Fruit fly (Drosophila melanogaster) whole organism, embryonic: Measurements from ENCODE around the gene lectin-37Da.

Experiments used
- BtbVII ChIP-seq: fragments of 200-800 bp; sonication (Bioruptor generic); optimal IDR thresholded peaks from 3 replicates; lab custom pipeline; 2017; ENCODE audit warnings: missing biosample characterization, mild to moderate bottlenecking, missing genetic modification characterization
- C15 ChIP-seq: fragments of 200-800 bp; sonication (Bioruptor generic); IDR thresholded peaks from 3 replicates; pipeline ENCODE4 v1.3.6; 2022; ENCODE audit warnings: missing biosample characterization, missing genetic modification characterization
- CG12299 ChIP-seq: fragments of 200-800 bp; sonication (Bioruptor generic); optimal IDR thresholded peaks from 2 replicates; lab custom pipeline; 2018; ENCODE audit warnings: missing biosample characterization, mild to moderate bottlenecking, missing genetic modification characterization
- CG17186 ChIP-seq: fragments of 200-800 bp; sonication (Bioruptor generic); optimal IDR thresholded peaks from 3 replicates; lab custom pipeline; 2017; ENCODE audit warnings: missing biosample characterization, missing genetic modification reagents, missing genetic modification characterization
- CG17385 ChIP-seq: fragments of 200-800 bp; sonication (Bioruptor generic); optimal IDR thresholded peaks from 3 replicates; lab custom pipeline; 2018; ENCODE audit warnings: missing biosample characterization, mild to moderate bottlenecking, missing genetic modification characterization
- CG1832 ChIP-seq: fragments of 200-800 bp; sonication (Bioruptor generic); optimal IDR thresholded peaks from 2 replicates; lab custom pipeline; 2017; ENCODE audit warnings: missing biosample characterization, mild to moderate bottlenecking, missing genetic modification characterization, inconsistent platforms
- CG32767 ChIP-seq: fragments of 200-800 bp; sonication (Bioruptor generic); IDR thresholded peaks from 2 replicates; pipeline ENCODE4 v1.3.6; 2022; ENCODE audit warnings: missing biosample characterization, missing genetic modification characterization
- CG33557 ChIP-seq: fragments of 200-800 bp; sonication (Bioruptor generic); optimal IDR thresholded peaks from 2 replicates; lab custom pipeline; 2019; ENCODE audit warnings: missing biosample characterization, mild to moderate bottlenecking, missing genetic modification characterization, moderate library complexity
- CG8089 ChIP-seq: fragments of 200-800 bp; sonication (Bioruptor generic); optimal IDR thresholded peaks from 3 replicates; lab custom pipeline; 2016; ENCODE audit warnings: missing biosample characterization, missing genetic modification characterization
- CG8765 ChIP-seq: fragments of 200-800 bp; sonication (Bioruptor generic); IDR thresholded peaks from 2 replicates; pipeline ENCODE4 v1.3.6; 2022; ENCODE audit warnings: missing biosample characterization, missing genetic modification characterization
- CG8924 ChIP-seq: fragments of 200-800 bp; optimal IDR thresholded peaks from 3 replicates; lab custom pipeline; 2019; ENCODE audit warnings: missing biosample characterization, mild to moderate bottlenecking, missing genetic modification characterization, moderate library complexity
- CG9817 ChIP-seq: fragments of 200-800 bp; sonication (Bioruptor generic); optimal IDR thresholded peaks from 2 replicates; lab custom pipeline; 2018; ENCODE audit warnings: missing biosample characterization, mild to moderate bottlenecking, missing genetic modification characterization, moderate library complexity
- CG9876 ChIP-seq: fragments of 200-800 bp; sonication (Bioruptor generic); optimal IDR thresholded peaks from 2 replicates; lab custom pipeline; 2016; ENCODE audit warnings: missing biosample characterization, missing genetic modification characterization
- Dip3 ChIP-seq: fragments of 200-800 bp; sonication (Bioruptor generic); optimal IDR thresholded peaks from 3 replicates; lab custom pipeline; 2016; ENCODE audit warnings: missing biosample characterization, missing genetic modification characterization
- H2.0 ChIP-seq: fragments of 200-800 bp; sonication (Bioruptor generic); IDR thresholded peaks from 2 replicates; pipeline ENCODE4 v1.3.6; 2022; ENCODE audit warnings: missing biosample characterization, missing genetic modification characterization
- Mad ChIP-seq: fragments of 200-800 bp; sonication (Bioruptor generic); optimal IDR thresholded peaks from 2 replicates; lab custom pipeline; 2016; ENCODE audit warnings: missing biosample characterization, missing genetic modification characterization
- Med ChIP-seq: fragments of 200-800 bp; sonication (Bioruptor generic); peaks from one replicate; lab custom pipeline; 2016; ENCODE audit warnings: missing biosample characterization, missing genetic modification characterization, mild to moderate bottlenecking, inconsistent platforms, moderate library complexity
- Nf-YB ChIP-seq: fragments of 200-800 bp; sonication (Bioruptor generic); optimal IDR thresholded peaks from 3 replicates; lab custom pipeline; 2019; ENCODE audit warnings: missing biosample characterization, mild to moderate bottlenecking, missing genetic modification characterization, moderate library complexity
- Spps ChIP-seq: fragments of 200-800 bp; sonication (Bioruptor generic); optimal IDR thresholded peaks from 2 replicates; lab custom pipeline; 2018; ENCODE audit warnings: missing biosample characterization, mild to moderate bottlenecking, missing genetic modification characterization
- Vsx1 ChIP-seq: fragments of 200-800 bp; sonication (Bioruptor generic); optimal IDR thresholded peaks from 2 replicates; lab custom pipeline; 2017; ENCODE audit warnings: missing biosample characterization, mild to moderate bottlenecking, missing genetic modification characterization, missing genetic modification reagents
- cg ChIP-seq: fragments of 200-800 bp; sonication (Bioruptor generic); optimal IDR thresholded peaks from 3 replicates; lab custom pipeline; 2019; ENCODE audit warnings: missing biosample characterization, mild to moderate bottlenecking, missing genetic modification characterization, moderate library complexity
- chif ChIP-seq, 2 experiments: fragments of 200-800 bp; sonication (Bioruptor generic); optimal IDR thresholded peaks; 3 replicates each; lab custom pipeline; 2016; ENCODE audit warnings: missing biosample characterization in 2 of 2, missing genetic modification characterization in 2 of 2
- chinmo ChIP-seq: fragments of 200-800 bp; sonication (Bioruptor generic); IDR thresholded peaks from 4 replicates; pipeline ENCODE4 v1.3.6; 2022; ENCODE audit warnings: missing biosample characterization, missing genetic modification characterization; ENCODE audit not compliant: partially characterized antibody
- en ChIP-seq: fragments of 200-800 bp; sonication (Bioruptor generic); optimal IDR thresholded peaks from 2 replicates; lab custom pipeline; 2016; ENCODE audit warnings: missing biosample characterization, missing genetic modification characterization
- fd96Cb ChIP-seq: fragments of 200-800 bp; sonication (Bioruptor generic); optimal IDR thresholded peaks from 2 replicates; lab custom pipeline; 2018; ENCODE audit warnings: missing biosample characterization, mild to moderate bottlenecking, missing genetic modification characterization, moderate library complexity
- gcm ChIP-seq: fragments of 200-800 bp; sonication (Bioruptor generic); optimal IDR thresholded peaks from 2 replicates; lab custom pipeline; 2019; ENCODE audit warnings: missing biosample characterization, mild to moderate bottlenecking, missing genetic modification characterization, moderate library complexity
- gcm2 ChIP-seq: fragments of 200-800 bp; sonication (Bioruptor generic); optimal IDR thresholded peaks from 2 replicates; lab custom pipeline; 2016; ENCODE audit warnings: missing biosample characterization, missing genetic modification characterization
- ken ChIP-seq: fragments of 200-800 bp; sonication (Bioruptor generic); IDR thresholded peaks from 3 replicates; pipeline ENCODE4 v1.3.6; 2022; ENCODE audit warnings: missing biosample characterization, missing genetic modification characterization
- ranshi ChIP-seq: fragments of 200-800 bp; sonication (Bioruptor generic); IDR thresholded peaks from 2 replicates; pipeline ENCODE4 v1.3.6; 2022; ENCODE audit warnings: missing biosample characterization, missing genetic modification characterization
- repo ChIP-seq: fragments of 200-800 bp; sonication (Bioruptor generic); optimal IDR thresholded peaks from 2 replicates; lab custom pipeline; 2016; ENCODE audit warnings: missing biosample characterization, missing genetic modification characterization
- sd ChIP-seq: fragments of 200-800 bp; sonication (Bioruptor generic); optimal IDR thresholded peaks from 3 replicates; lab custom pipeline; 2018; ENCODE audit warnings: missing biosample characterization, mild to moderate bottlenecking, missing genetic modification characterization, moderate library complexity
- sna ChIP-seq: fragments of 200-800 bp; sonication (Bioruptor generic); IDR thresholded peaks from 2 replicates; pipeline ENCODE4 v1.3.6; 2022; ENCODE audit warnings: missing biosample characterization, missing genetic modification characterization; ENCODE audit not compliant: partially characterized antibody
- sr ChIP-seq: fragments of 200-800 bp; sonication (Bioruptor generic); IDR thresholded peaks from 3 replicates; pipeline ENCODE4 v1.3.6; 2022; ENCODE audit warnings: missing biosample characterization, missing genetic modification characterization

The lectin-37Da gene

dm6 chr2L:19463824-19464317 lies 45.8 kb downstream of the lectin-37Da start, which contains the start of gene tj (continued):
- TF ChIP-seq repo (GFP tag; lab: Kevin White, UChicago) (no peak), Spps (no peak), H2.0 (no peak), Med (GFP tag; lab: Kevin White, UChicago) (no peak), CG8765 (GFP tag; lab: Robert Waterston, UW) (no peak), Vsx1 (GFP tag; lab: Kevin White, UChicago) (no peak), Nf-YB (GFP tag; lab: Kevin White, UChicago) (peak; percentile 92), CG32767 (GFP tag; lab: Robert Waterston, UW) (no peak), CG8924 (tag; lab: Kevin White, UChicago) (no peak), BtbVII (GFP tag; lab: Kevin White, UChicago) (no peak), CG1832 (no peak), ken (no peak), ranshi (GFP tag; lab: Robert Waterston, UW) (no peak), sr (GFP tag; lab: Robert Waterston, UW) (no peak), CG9817 (tag; lab: Kevin White, UChicago) (no peak), CG12299 (tag; lab: Kevin White, UChicago) (no peak), Dip3 (no peak), en (GFP tag; lab: Kevin White, UChicago) (no peak), gcm2 (GFP tag; lab: Kevin White, UChicago) (no peak), CG17385 (GFP tag; lab: Kevin White, UChicago) (no peak), sd (no peak), fd96Cb (tag; lab: Kevin White, UChicago) (no peak), CG8089 (GFP tag; lab: Kevin White, UChicago) (no peak), CG33557 (GFP tag; lab: Kevin White, UChicago) (no peak), C15 (no peak), CG9876 (GFP tag; lab: Kevin White, UChicago) (no peak), CG17186 (no peak), Mad (no peak), cg (peak; percentile 53), gcm (GFP tag; lab: Kevin White, UChicago) (no peak), chif (GFP tag; optimal IDR thresholded peaks at IDR 0.05; lab: Kevin White, UChicago) (no peak), sna (no peak), chinmo (GFP tag; lab: Robert Waterston, UW) (0 out of 4 replicates have a peak, but pooled peaks have one; percentile 38)
- TF ChIP-seq, all 482 proteins: peak for 17
